Worm (Caenorhabditis elegans) whole organism, L3 larva: Measurements from ENCODE around the gene stdh-2.

Experiments
- R02D3.7 ChIP-seq: fragments of 150-350 bp; optimal IDR thresholded peaks from 2 replicates; lab custom pipeline; 2014; ENCODE audit warnings: missing biosample characterization, missing genetic modification characterization
- ZK546.5 ChIP-seq: sonication (generic microtip); optimal IDR thresholded peaks from 2 replicates; lab custom pipeline; 2017; ENCODE audit warnings: missing biosample characterization, missing genetic modification characterization
- aly-2 ChIP-seq: fragments of 150-350 bp; optimal IDR thresholded peaks from 2 replicates; lab custom pipeline; 2014; ENCODE audit warnings: missing biosample characterization, missing genetic modification characterization
- ceh-28 ChIP-seq: fragments of 150-350 bp; optimal IDR thresholded peaks from 2 replicates; lab custom pipeline; 2014; ENCODE audit warnings: missing biosample characterization, missing genetic modification reagents, missing genetic modification characterization
- egl-27 ChIP-seq: sonication (generic microtip); optimal IDR thresholded peaks from 4 replicates; lab custom pipeline; 2017; ENCODE audit warnings: missing biosample characterization, missing genetic modification reagents, missing genetic modification characterization
- egl-5 ChIP-seq: fragments of 150-350 bp; optimal IDR thresholded peaks from 2 replicates; lab custom pipeline; 2017; ENCODE audit warnings: missing biosample characterization, missing genetic modification reagents, missing genetic modification characterization, inconsistent platforms
- elt-2 ChIP-seq: sonication (generic microtip); optimal IDR thresholded peaks from 2 replicates; lab custom pipeline; 2016; ENCODE audit warnings: missing genetic modification reagents, mild to moderate bottlenecking, missing genetic modification characterization, missing compliant biosample characterization
- elt-3 ChIP-seq, 3 experiments: fragments of 150-350 bp in 1 of 3; sonication (generic microtip) in 2 of 3; optimal IDR thresholded peaks; 2 replicates in 2 of 3; 4 replicates in 1 of 3; lab custom pipeline; 2014 to 2017; ENCODE audit warnings: missing biosample characterization in 3 of 3, missing genetic modification characterization in 3 of 3
- eor-1 ChIP-seq, 2 experiments: fragments of 150-350 bp; optimal IDR thresholded peaks; 2 replicates each; lab custom pipeline; 2014 to 2018; ENCODE audit warnings: missing biosample characterization in 2 of 2, missing genetic modification characterization in 2 of 2
- fkh-10 ChIP-seq: sonication (generic microtip); optimal IDR thresholded peaks from 2 replicates; lab custom pipeline; 2017; ENCODE audit warnings: missing biosample characterization, missing genetic modification reagents, missing genetic modification characterization
- fkh-2 ChIP-seq: fragments of 150-350 bp; optimal IDR thresholded peaks from 2 replicates; lab custom pipeline; 2014; ENCODE audit warnings: missing biosample characterization, missing genetic modification reagents, missing genetic modification characterization
- fos-1 ChIP-seq: fragments of 150-350 bp; optimal IDR thresholded peaks from 2 replicates; lab custom pipeline; 2014; ENCODE audit warnings: missing biosample characterization, missing genetic modification characterization
- hmg-11 ChIP-seq: sonication (generic microtip); optimal IDR thresholded peaks from 2 replicates; lab custom pipeline; 2016; ENCODE audit warnings: missing genetic modification characterization, missing compliant biosample characterization
- jun-1 ChIP-seq: fragments of 150-350 bp; optimal IDR thresholded peaks from 2 replicates; lab custom pipeline; 2014; ENCODE audit warnings: missing biosample characterization, missing genetic modification reagents, missing genetic modification characterization
- lin-15B ChIP-seq: fragments of 150-350 bp; optimal IDR thresholded peaks from 2 replicates; lab custom pipeline; 2014; ENCODE audit warnings: missing biosample characterization, missing genetic modification characterization
- mdl-1 ChIP-seq: fragments of 150-350 bp; optimal IDR thresholded peaks from 2 replicates; lab custom pipeline; 2014; ENCODE audit warnings: missing biosample characterization, missing genetic modification characterization
- mml-1 ChIP-seq: fragments of 150-350 bp; sonication (generic microtip); optimal IDR thresholded peaks from 3 replicates; lab custom pipeline; 2014; ENCODE audit warnings: missing biosample characterization, missing genetic modification characterization
- nfya-1 ChIP-seq: sonication (generic microtip); optimal IDR thresholded peaks from 2 replicates; lab custom pipeline; 2017; ENCODE audit warnings: missing genetic modification characterization, mild to moderate bottlenecking, missing compliant biosample characterization, antibody characterized with exemption, moderate library complexity; ENCODE audit not compliant: insufficient read depth
- nhr-11 ChIP-seq: fragments of 150-350 bp; optimal IDR thresholded peaks from 2 replicates; lab custom pipeline; 2014; ENCODE audit warnings: missing biosample characterization, missing genetic modification characterization
- nhr-12 ChIP-seq: fragments of 150-350 bp; optimal IDR thresholded peaks from 2 replicates; lab custom pipeline; 2014; ENCODE audit warnings: missing biosample characterization, missing genetic modification characterization
- nhr-23 ChIP-seq: fragments of 150-350 bp; optimal IDR thresholded peaks from 2 replicates; lab custom pipeline; 2014; ENCODE audit warnings: missing biosample characterization, missing genetic modification reagents, missing genetic modification characterization
- nhr-237 ChIP-seq: fragments of 150-350 bp; optimal IDR thresholded peaks from 2 replicates; lab custom pipeline; 2014; ENCODE audit warnings: missing biosample characterization, missing genetic modification characterization
- nhr-28 ChIP-seq: fragments of 150-350 bp; optimal IDR thresholded peaks from 2 replicates; lab custom pipeline; 2014; ENCODE audit warnings: missing biosample characterization, missing genetic modification characterization
- nhr-67 ChIP-seq: fragments of 150-350 bp; optimal IDR thresholded peaks from 2 replicates; lab custom pipeline; 2014; ENCODE audit warnings: missing biosample characterization, missing genetic modification characterization
- nhr-76 ChIP-seq: fragments of 150-350 bp; sonication (generic microtip); optimal IDR thresholded peaks from 5 replicates; lab custom pipeline; 2014; ENCODE audit warnings: missing biosample characterization, missing genetic modification characterization
- pha-4 ChIP-seq: fragments of 150-350 bp; optimal IDR thresholded peaks from 2 replicates; lab custom pipeline; 2014; ENCODE audit warnings: missing biosample characterization, missing genetic modification reagents, missing genetic modification characterization
- pqm-1 ChIP-seq: fragments of 150-350 bp; optimal IDR thresholded peaks from 2 replicates; lab custom pipeline; 2017; ENCODE audit warnings: missing biosample characterization, missing genetic modification characterization, inconsistent platforms
- skn-1 ChIP-seq: fragments of 150-350 bp; optimal IDR thresholded peaks from 2 replicates; lab custom pipeline; 2014; ENCODE audit warnings: missing biosample characterization, missing genetic modification characterization
- snpc-4 ChIP-seq: fragments of 150-350 bp; optimal IDR thresholded peaks from 2 replicates; lab custom pipeline; 2014; ENCODE audit warnings: missing biosample characterization, missing genetic modification characterization
- unc-39 ChIP-seq: sonication (generic microtip); optimal IDR thresholded peaks from 4 replicates; lab custom pipeline; 2017; ENCODE audit warnings: missing biosample characterization, missing genetic modification characterization
- zag-1 ChIP-seq: fragments of 150-350 bp; optimal IDR thresholded peaks from 2 replicates; lab custom pipeline; 2014; ENCODE audit warnings: missing biosample characterization, missing genetic modification characterization
- ztf-4 ChIP-seq: fragments of 150-350 bp; optimal IDR thresholded peaks from 2 replicates; lab custom pipeline; 2014; ENCODE audit warnings: missing biosample characterization, missing genetic modification characterization

The stdh-2 gene

ce11 chrV:16198016-16198415, 26.1 kb upstream of the stdh-2 start, which contains the start of gene F11A5.5:
Gene F11A5.5, plus strand, starts transcription at chrV:16198316.
- TF ChIP-seq mml-1 (tag; lab: Kevin White, UChicago) (no peak), snpc-4 (no peak), nhr-67 (no peak), nfya-1 (tag; lab: Kevin White, UChicago) (no peak), nhr-76 (tag; lab: Kevin White, UChicago) (no peak), lin-15B (tag; lab: Kevin White, UChicago) (no peak), nhr-11 (tag; lab: Kevin White, UChicago) (no peak), nhr-12 (tag; lab: Kevin White, UChicago) (no peak), egl-5 (tag; lab: Kevin White, UChicago) (no peak), ceh-28 (tag; lab: Kevin White, UChicago) (no peak), R02D3.7 (tag; lab: Kevin White, UChicago) (no peak), eor-1 (tag; optimal IDR thresholded peaks at IDR 0.05; lab: Kevin White, UChicago) (no peak), nhr-23 (tag; lab: Kevin White, UChicago) (no peak), pha-4 (tag; lab: Kevin White, UChicago) (no peak), jun-1 (tag; lab: Kevin White, UChicago) (no peak), skn-1 (tag; lab: Kevin White, UChicago) (no peak), pqm-1 (no peak)

ce11 chrV:16201730-16202129, 22.4 kb upstream of the stdh-2 start, which contains the start of gene F11A5.17:
Gene F11A5.17, plus strand, starts transcription at chrV:16202030.
- TF ChIP-seq jun-1 (tag; lab: Kevin White, UChicago) (no peak), mml-1 (tag; lab: Kevin White, UChicago) (no peak), fos-1 (tag; lab: Kevin White, UChicago) (no peak)

- TF ChIP-seq nhr-76 (tag; lab: Kevin White, UChicago) = no peak
- no peak for TF ChIP-seq nhr-237 (tag; lab: Kevin White, UChicago)
These were observed 21.5 kb upstream of the stdh-2 start, which contains the start of gene F11A5.18 for ce11 chrV:16202618-16203017. Gene F11A5.18, plus strand, starts transcription at chrV:16202918.

ce11 chrV:16204888-16205287, 19.2 kb upstream of the stdh-2 start, which contains the start of gene irld-26:
Gene irld-26, plus strand, starts transcription at chrV:16205188.
- no peak for TF ChIP-seq R02D3.7 (tag; lab: Kevin White, UChicago)
- no peak for TF ChIP-seq pqm-1
- no peak for TF ChIP-seq fkh-10 (GFP tag; lab: Kevin White, UChicago)
- no peak for TF ChIP-seq nhr-237 (tag; lab: Kevin White, UChicago)
- no peak for TF ChIP-seq ZK546.5 (tag; lab: Kevin White, UChicago)
- no peak for TF ChIP-seq elt-3 (tag; optimal IDR thresholded peaks at IDR 0.05; lab: Kevin White, UChicago)
- no peak for TF ChIP-seq pha-4 (tag; lab: Kevin White, UChicago)
- no peak for TF ChIP-seq aly-2 (tag; lab: Kevin White, UChicago)
- TF ChIP-seq egl-27 (tag; lab: Kevin White, UChicago) = no peak
- TF ChIP-seq unc-39 (tag; lab: Kevin White, UChicago) = no peak
- no peak for TF ChIP-seq ztf-4 (tag; lab: Kevin White, UChicago)
- TF ChIP-seq skn-1 (tag; lab: Kevin White, UChicago) = no peak

- no peak for TF ChIP-seq mdl-1 (tag; lab: Kevin White, UChicago)
- no peak for TF ChIP-seq zag-1
- no peak for TF ChIP-seq nhr-28 (tag; lab: Kevin White, UChicago)
- TF ChIP-seq elt-2 (tag; lab: Kevin White, UChicago) = no peak
- no peak for TF ChIP-seq nhr-23 (tag; lab: Kevin White, UChicago)
- TF ChIP-seq fkh-10 (GFP tag; lab: Kevin White, UChicago) = no peak
- TF ChIP-seq nhr-12 (tag; lab: Kevin White, UChicago) = no peak
- TF ChIP-seq fkh-2 (tag; lab: Kevin White, UChicago) = no peak
- TF ChIP-seq hmg-11 = no peak
These were observed 14.3 kb upstream of the stdh-2 start, which contains the start of gene oac-15 for ce11 chrV:16209837-16210236. Gene oac-15, minus strand, starts transcription at chrV:16209937.
